Fruit fly (Drosophila melanogaster) whole organism, embryonic: ENCODE measurements around the gene Or88a.

Experiments used
- ATbp ChIP-seq: fragments of 200-800 bp; sonication (Bioruptor generic); optimal IDR thresholded peaks from 2 replicates; lab custom pipeline; 2017; ENCODE audit warnings: missing biosample characterization, mild to moderate bottlenecking, missing genetic modification characterization, missing genetic modification reagents
- Awh ChIP-seq: fragments of 200-800 bp; sonication (Bioruptor generic); IDR thresholded peaks from 2 replicates; pipeline ENCODE4, ENCODE4 v1.3.6; 2022; ENCODE audit warnings: missing biosample characterization, missing genetic modification characterization
- CG10274 ChIP-seq: fragments of 200-800 bp; sonication (Bioruptor generic); optimal IDR thresholded peaks from 3 replicates; lab custom pipeline; 2017; ENCODE audit warnings: missing biosample characterization, mild to moderate bottlenecking, missing genetic modification characterization
- CG10543 ChIP-seq: fragments of 200-800 bp; sonication (Bioruptor generic); optimal IDR thresholded peaks from 3 replicates; lab custom pipeline; 2017; ENCODE audit warnings: missing biosample characterization, mild to moderate bottlenecking, missing genetic modification characterization, moderate library complexity
- CG10959 ChIP-seq: fragments of 200-800 bp; sonication (Bioruptor generic); IDR thresholded peaks from 2 replicates; pipeline ENCODE4 v1.3.6; 2022; ENCODE audit warnings: missing biosample characterization, missing genetic modification characterization
- CG12769 ChIP-seq: fragments of 200-800 bp; sonication (Bioruptor generic); optimal IDR thresholded peaks from 2 replicates; lab custom pipeline; 2019; ENCODE audit warnings: missing biosample characterization, mild to moderate bottlenecking, missing genetic modification characterization, moderate library complexity
- CG13287 ChIP-seq: fragments of 200-800 bp; sonication (Bioruptor generic); IDR thresholded peaks from 2 replicates; pipeline ENCODE4 v1.3.6; 2022; ENCODE audit warnings: missing biosample characterization, missing genetic modification characterization; ENCODE audit not compliant: partially characterized antibody
- CG14965 ChIP-seq: fragments of 200-800 bp; sonication (Bioruptor generic); optimal IDR thresholded peaks from 2 replicates; lab custom pipeline; 2016; ENCODE audit warnings: missing biosample characterization, missing genetic modification characterization, borderline replicate concordance
- CG1602 ChIP-seq: fragments of 200-800 bp; sonication (Bioruptor generic); optimal IDR thresholded peaks from 3 replicates; lab custom pipeline; 2016; ENCODE audit warnings: missing biosample characterization, missing genetic modification characterization
- CG1647 ChIP-seq: fragments of 200-800 bp; sonication (Bioruptor generic); optimal IDR thresholded peaks from 3 replicates; lab custom pipeline; 2016; ENCODE audit warnings: missing biosample characterization, missing genetic modification characterization
- CG18599 ChIP-seq: fragments of 200-800 bp; sonication (Bioruptor generic); optimal IDR thresholded peaks from 3 replicates; lab custom pipeline; 2017; ENCODE audit warnings: missing biosample characterization, missing genetic modification characterization, mild to moderate bottlenecking, moderate library complexity, missing genetic modification reagents
- CG2199 ChIP-seq: fragments of 200-800 bp; sonication (Bioruptor generic); IDR thresholded peaks from 3 replicates; pipeline ENCODE4 v1.3.6; 2022; ENCODE audit warnings: missing biosample characterization, missing genetic modification characterization
- CG31365 ChIP-seq: fragments of 200-800 bp; sonication (Bioruptor generic); optimal IDR thresholded peaks from 2 replicates; lab custom pipeline; 2018; ENCODE audit warnings: missing biosample characterization, mild to moderate bottlenecking, missing genetic modification characterization
- CG3163 ChIP-seq: fragments of 200-800 bp; sonication (Bioruptor generic); optimal IDR thresholded peaks from 3 replicates; lab custom pipeline; 2016; ENCODE audit warnings: missing biosample characterization, missing genetic modification characterization
- CG32772 ChIP-seq: fragments of 200-800 bp; sonication (Bioruptor generic); IDR thresholded peaks from 2 replicates; pipeline ENCODE4 v1.3.6; 2022; ENCODE audit warnings: missing biosample characterization, missing genetic modification characterization
- CG3995 ChIP-seq: fragments of 200-800 bp; sonication (Bioruptor generic); optimal IDR thresholded peaks from 3 replicates; lab custom pipeline; 2016; ENCODE audit warnings: missing biosample characterization, missing genetic modification characterization
- CG42726 ChIP-seq: fragments of 200-800 bp; sonication (Bioruptor generic); IDR thresholded peaks from 2 replicates; pipeline ENCODE4 v1.3.6; 2022; ENCODE audit warnings: missing biosample characterization, missing genetic modification characterization; ENCODE audit not compliant: partially characterized antibody
- CG6175 ChIP-seq: fragments of 200-800 bp; sonication (Bioruptor generic); IDR thresholded peaks from 3 replicates; pipeline ENCODE4 v1.3.6; 2022; ENCODE audit warnings: missing biosample characterization, missing genetic modification characterization
- CG6854 ChIP-seq: fragments of 200-800 bp; sonication (Bioruptor generic); optimal IDR thresholded peaks from 3 replicates; lab custom pipeline; 2017; ENCODE audit warnings: missing biosample characterization, mild to moderate bottlenecking, missing genetic modification characterization
- CG7357 ChIP-seq: fragments of 200-800 bp; sonication (Bioruptor generic); IDR thresholded peaks from 3 replicates; pipeline ENCODE4 v1.3.6; 2022; ENCODE audit warnings: missing biosample characterization, missing genetic modification characterization
- CG8924 ChIP-seq: fragments of 200-800 bp; optimal IDR thresholded peaks from 3 replicates; lab custom pipeline; 2019; ENCODE audit warnings: missing biosample characterization, mild to moderate bottlenecking, missing genetic modification characterization, moderate library complexity
- Camta ChIP-seq: fragments of 200-800 bp; sonication (Bioruptor generic); optimal IDR thresholded peaks from 2 replicates; lab custom pipeline; 2016; ENCODE audit warnings: missing biosample characterization, missing genetic modification characterization
- D19A ChIP-seq: fragments of 200-800 bp; optimal IDR thresholded peaks from 3 replicates; lab custom pipeline; 2019; ENCODE audit warnings: missing biosample characterization, mild to moderate bottlenecking, missing genetic modification characterization, moderate library complexity
- Doc3 ChIP-seq: fragments of 200-800 bp; sonication (Bioruptor generic); IDR thresholded peaks from 3 replicates; pipeline ENCODE4 v1.3.6; 2022; ENCODE audit warnings: missing biosample characterization, missing genetic modification characterization; ENCODE audit not compliant: partially characterized antibody
- Fer3 ChIP-seq: fragments of 200-800 bp; sonication (Bioruptor generic); optimal IDR thresholded peaks from 2 replicates; lab custom pipeline; 2018; ENCODE audit warnings: missing biosample characterization, mild to moderate bottlenecking, missing genetic modification characterization, moderate library complexity
- Hey ChIP-seq: fragments of 200-800 bp; sonication (Bioruptor generic); optimal IDR thresholded peaks from 3 replicates; lab custom pipeline; 2018; ENCODE audit warnings: missing biosample characterization, mild to moderate bottlenecking, missing genetic modification characterization
- Hmr ChIP-seq: fragments of 200-800 bp; sonication (Bioruptor generic); optimal IDR thresholded peaks from 3 replicates; lab custom pipeline; 2017; ENCODE audit warnings: mild to moderate bottlenecking, missing biosample characterization, missing genetic modification reagents, missing genetic modification characterization
- Max ChIP-seq: fragments of 200-800 bp; sonication (Bioruptor generic); optimal IDR thresholded peaks from 2 replicates; lab custom pipeline; 2016; ENCODE audit warnings: missing biosample characterization, mild to moderate bottlenecking, missing genetic modification characterization
- Meics ChIP-seq: fragments of 200-800 bp; sonication (Bioruptor generic); optimal IDR thresholded peaks from 2 replicates; lab custom pipeline; 2017; ENCODE audit warnings: missing biosample characterization, mild to moderate bottlenecking, missing genetic modification characterization
- Neu2 ChIP-seq: fragments of 200-800 bp; sonication (Bioruptor generic); optimal IDR thresholded peaks from 3 replicates; lab custom pipeline; 2016; ENCODE audit warnings: missing biosample characterization, missing genetic modification characterization, borderline replicate concordance
- Opbp ChIP-seq: fragments of 200-800 bp; sonication (Bioruptor generic); IDR thresholded peaks from 3 replicates; pipeline ENCODE4 v1.3.6; 2022; ENCODE audit warnings: missing biosample characterization, missing genetic modification characterization; ENCODE audit not compliant: partially characterized antibody
- Poxn ChIP-seq: fragments of 200-800 bp; sonication (Bioruptor generic); IDR thresholded peaks from 2 replicates; pipeline ENCODE4 v1.3.6; 2022; ENCODE audit warnings: missing biosample characterization, missing genetic modification characterization
- Ptx1 ChIP-seq: fragments of 200-800 bp; sonication (Bioruptor generic); IDR thresholded peaks from 2 replicates; pipeline ENCODE4 v1.3.6; 2022; ENCODE audit warnings: missing biosample characterization, missing genetic modification characterization
- Vsx1 ChIP-seq: fragments of 200-800 bp; sonication (Bioruptor generic); optimal IDR thresholded peaks from 2 replicates; lab custom pipeline; 2017; ENCODE audit warnings: missing biosample characterization, mild to moderate bottlenecking, missing genetic modification characterization, missing genetic modification reagents
- Xrp1 ChIP-seq: fragments of 200-800 bp; sonication (Bioruptor generic); IDR thresholded peaks from 2 replicates; pipeline ENCODE4 v1.3.6; 2022; ENCODE audit warnings: missing biosample characterization, missing genetic modification characterization
- ab ChIP-seq: fragments of 200-800 bp; sonication (Bioruptor generic); optimal IDR thresholded peaks from 2 replicates; lab custom pipeline; 2016; ENCODE audit warnings: missing biosample characterization, missing genetic modification characterization
- ac ChIP-seq: fragments of 200-800 bp; sonication (Bioruptor generic); optimal IDR thresholded peaks from 3 replicates; lab custom pipeline; 2017; ENCODE audit warnings: missing biosample characterization, mild to moderate bottlenecking, missing genetic modification characterization
- gce ChIP-seq: fragments of 200-800 bp; sonication (Bioruptor generic); IDR thresholded peaks from 3 replicates; pipeline ENCODE4 v1.3.6; 2022; ENCODE audit warnings: missing biosample characterization, missing genetic modification characterization
- grn ChIP-seq: fragments of 200-800 bp; sonication (Bioruptor generic); optimal IDR thresholded peaks from 3 replicates; lab custom pipeline; 2017; ENCODE audit warnings: missing biosample characterization, missing genetic modification characterization
- gsb ChIP-seq: fragments of 200-800 bp; sonication (Bioruptor generic); IDR thresholded peaks from 2 replicates; pipeline ENCODE4 v1.3.6; 2022; ENCODE audit warnings: missing biosample characterization, missing genetic modification characterization
- hb ChIP-seq: fragments of 200-800 bp; sonication (Bioruptor generic); IDR thresholded peaks from 3 replicates; pipeline ENCODE4 v1.3.6; 2022; ENCODE audit warnings: missing biosample characterization, missing genetic modification characterization; ENCODE audit not compliant: partially characterized antibody
- kah ChIP-seq: fragments of 200-800 bp; sonication (Bioruptor generic); optimal IDR thresholded peaks from 2 replicates; lab custom pipeline; 2018; ENCODE audit warnings: missing biosample characterization, mild to moderate bottlenecking, missing genetic modification characterization
- klu ChIP-seq: fragments of 200-800 bp; sonication (Bioruptor generic); IDR thresholded peaks from 2 replicates; pipeline ENCODE4 v1.3.6; 2022; ENCODE audit warnings: missing biosample characterization, missing genetic modification characterization
- pros ChIP-seq: fragments of 200-800 bp; sonication (Bioruptor generic); optimal IDR thresholded peaks from 3 replicates; lab custom pipeline; 2019; ENCODE audit warnings: missing biosample characterization, mild to moderate bottlenecking, missing genetic modification characterization, moderate library complexity
- sens ChIP-seq: fragments of 200-800 bp; sonication (Bioruptor generic); peaks from one replicate; lab custom pipeline; 2016; ENCODE audit warnings: missing biosample characterization, missing genetic modification characterization
- slp2 ChIP-seq: fragments of 200-800 bp; sonication (Bioruptor generic); optimal IDR thresholded peaks from 2 replicates; lab custom pipeline; 2016; ENCODE audit warnings: missing biosample characterization, missing genetic modification characterization
- vvl ChIP-seq: fragments of 200-800 bp; sonication (Bioruptor generic); IDR thresholded peaks from 2 replicates; pipeline ENCODE4 v1.3.6; 2022; ENCODE audit warnings: missing biosample characterization, missing genetic modification characterization
- zen ChIP-seq: fragments of 200-800 bp; sonication (Bioruptor generic); optimal IDR thresholded peaks from 3 replicates; lab custom pipeline; 2018; ENCODE audit warnings: missing biosample characterization, mild to moderate bottlenecking, missing genetic modification characterization, moderate library complexity

Or88a gene

DNA sequence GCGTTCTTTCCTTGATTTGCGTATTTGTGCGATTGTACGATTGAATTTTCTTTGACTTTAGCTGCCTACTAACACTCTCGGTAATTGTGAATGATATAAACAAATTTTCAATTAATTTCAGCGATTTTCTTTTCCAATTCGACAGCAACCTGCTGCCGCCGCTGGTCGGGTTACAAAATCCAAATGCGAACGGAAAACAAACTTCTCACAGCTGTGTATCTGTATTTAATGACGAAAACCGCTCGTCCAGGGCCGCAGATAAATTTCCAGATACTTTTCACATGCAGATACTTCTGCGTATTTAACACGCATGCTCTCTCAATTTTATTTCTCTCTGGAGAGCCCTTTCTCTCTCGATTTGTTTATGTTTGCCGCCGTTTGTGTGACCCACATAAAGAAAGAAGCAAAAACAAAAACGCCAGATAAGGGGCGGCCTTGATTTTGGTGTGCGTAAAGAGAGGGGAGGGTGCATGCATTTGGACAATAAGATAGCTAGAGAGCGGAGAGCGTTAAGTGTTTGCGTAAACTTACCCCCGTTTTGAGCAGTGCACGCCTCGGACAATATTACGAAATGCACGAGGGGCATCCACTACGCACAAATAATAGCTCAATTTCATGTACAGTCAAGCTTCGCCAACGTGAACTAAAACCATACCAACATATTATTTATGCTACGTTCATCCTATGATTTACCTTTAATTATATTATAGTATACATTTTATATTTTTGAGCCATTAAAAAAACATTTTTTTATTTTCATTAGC lies 905 bp upstream of the Or88a start, which contains the start of gene CG12402 (continued):
- peak; percentile 57 for TF ChIP-seq CG13287 (GFP tag; lab: Robert Waterston, UW)
- peak; percentile 84 for TF ChIP-seq gce
- TF ChIP-seq Poxn (GFP tag; lab: Robert Waterston, UW) = no peak
- TF ChIP-seq CG10274 (GFP tag; lab: Kevin White, UChicago) = peak; percentile 48
- TF ChIP-seq kah = peak; percentile 81
- peak; percentile 79 for TF ChIP-seq grn
- TF ChIP-seq ATbp = peak; percentile 85
- peak; percentile 52; the same call in 1 of the 3 replicates for TF ChIP-seq CG6175 (GFP tag; lab: Robert Waterston, UW)
- peak; percentile 81 for TF ChIP-seq gsb (GFP tag; lab: Robert Waterston, UW)
- peak; percentile 28 for TF ChIP-seq ab (GFP tag; lab: Kevin White, UChicago)
- peak; percentile 89 for TF ChIP-seq Ptx1 (GFP tag; lab: Robert Waterston, UW)
- TF ChIP-seq vvl (GFP tag; lab: Robert Waterston, UW) = peak; percentile 95
- peak; percentile 65 for TF ChIP-seq slp2 (GFP tag; lab: Kevin White, UChicago)
- TF ChIP-seq CG1647 (GFP tag; lab: Kevin White, UChicago) = peak; percentile 64
- TF ChIP-seq CG10959 (GFP tag; lab: Robert Waterston, UW) = peak; percentile 61
- peak; percentile 63 for TF ChIP-seq klu
- peak; percentile 56 for TF ChIP-seq Max (GFP tag; lab: Kevin White, UChicago)
- TF ChIP-seq hb (GFP tag; lab: Robert Waterston, UW) = no peak
- TF ChIP-seq Doc3 = peak; percentile 40; the same call in 1 of the 3 replicates
- peak; percentile 80 for TF ChIP-seq CG1602 (GFP tag; lab: Kevin White, UChicago)
- no peak for TF ChIP-seq CG14965 (GFP tag; lab: Kevin White, UChicago)
- TF ChIP-seq CG6854 (GFP tag; lab: Kevin White, UChicago) = peak; percentile 68
- TF ChIP-seq zen (tag; lab: Kevin White, UChicago) = peak; percentile 51
- peak; percentile 89 for TF ChIP-seq CG12769
- TF ChIP-seq D19A = peak; percentile 81
- TF ChIP-seq Vsx1 (GFP tag; lab: Kevin White, UChicago) = peak; percentile 75
- peak; percentile 81 for TF ChIP-seq CG32772 (GFP tag; lab: Robert Waterston, UW)
- TF ChIP-seq CG7357 (GFP tag; lab: Robert Waterston, UW) = peak; percentile 73; the same call in 2 of the 3 replicates
- TF ChIP-seq CG18599 (GFP tag; lab: Kevin White, UChicago) = peak; percentile 88
- TF ChIP-seq Meics (GFP tag; lab: Kevin White, UChicago) = peak; percentile 83
- peak; percentile 82 for TF ChIP-seq Hmr (GFP tag; lab: Kevin White, UChicago)
- peak; percentile 92 for TF ChIP-seq sens (GFP tag; lab: Kevin White, UChicago)
- TF ChIP-seq CG3163 (GFP tag; lab: Kevin White, UChicago) = peak; percentile 55
- 0 out of 3 replicates have a peak, but pooled peaks have one; percentile 43 for TF ChIP-seq Opbp (GFP tag; lab: Robert Waterston, UW)
- peak; percentile 91 for TF ChIP-seq Xrp1 (GFP tag; lab: Robert Waterston, UW)
- peak; percentile 46 for TF ChIP-seq Camta (GFP tag; lab: Kevin White, UChicago)
- TF ChIP-seq Fer3 (tag; lab: Kevin White, UChicago) = peak; percentile 83
- TF ChIP-seq CG42726 (GFP tag; lab: Robert Waterston, UW) = no peak
- TF ChIP-seq CG8924 (tag; lab: Kevin White, UChicago) = peak; percentile 86
- TF ChIP-seq CG2199 (GFP tag; lab: Robert Waterston, UW) = peak; percentile 84
- peak; percentile 91 for TF ChIP-seq Awh
- peak; percentile 78 for TF ChIP-seq CG10543 (GFP tag; lab: Kevin White, UChicago)
- TF ChIP-seq Hey (tag; lab: Kevin White, UChicago) = no peak
- peak; percentile 96 for TF ChIP-seq pros
- peak; percentile 8 for TF ChIP-seq ac (GFP tag; lab: Kevin White, UChicago)
- peak; percentile 57 for TF ChIP-seq CG31365 (tag; lab: Kevin White, UChicago)
- no peak for TF ChIP-seq Neu2 (GFP tag; lab: Kevin White, UChicago)
- no peak for TF ChIP-seq CG3995 (GFP tag; lab: Kevin White, UChicago)
